Fruit fly (Drosophila melanogaster) S2 (cell line): ENCODE results near the gene srp.
A peak's percentile ranks its signal among the peaks of the same experiment; 100 is the strongest.

Experiments used
- CG8478 ChIP-seq: fragments of >200 bp; optimal IDR thresholded peaks from 2 replicates; lab custom pipeline; 2018
- CTCF ChIP-seq, 2 experiments: fragments of >200 bp; optimal IDR thresholded peaks; 2 replicates each; lab custom pipeline; 2018

The srp gene

dm6 chr3R:16010009-16010505, 24.1 kb downstream of the srp start:
- no peak for TF ChIP-seq CG8478
- TF ChIP-seq CTCF (optimal IDR thresholded peaks at IDR 0.05; lab: Kevin White, UChicago), result no peak

- no peak for TF ChIP-seq CTCF (optimal IDR thresholded peaks at IDR 0.05; lab: Kevin White, UChicago)
- no peak for TF ChIP-seq CG8478
Observed at dm6 chr3R:16011698-16012332, 25.9 kb downstream of the srp start.

dm6 chr3R:16013580-16013979, 27.6 kb downstream of the srp start:
- TF ChIP-seq CG8478 (no peak), CTCF (optimal IDR thresholded peaks at IDR 0.05; lab: Kevin White, UChicago) (no peak)

dm6 chr3R:16014573-16014972, 28.6 kb downstream of the srp start:
- TF ChIP-seq CTCF (optimal IDR thresholded peaks at IDR 0.05; lab: Kevin White, UChicago) (no peak), CG8478 (no peak)

- TF ChIP-seq CTCF (optimal IDR thresholded peaks at IDR 0.05; lab: Kevin White, UChicago) (no peak), CG8478 (no peak)
Observed at dm6 chr3R:16022005-16022404, 36.1 kb downstream of the srp start.

- no peak for TF ChIP-seq CG8478
- no peak for TF ChIP-seq CTCF (optimal IDR thresholded peaks at IDR 0.05; lab: Kevin White, UChicago)
Observed at dm6 chr3R:16023627-16024026, 37.7 kb downstream of the srp start.

dm6 chr3R:16024110-16024509, 38.2 kb downstream of the srp start:
- TF ChIP-seq CG8478, result no peak
- no peak for TF ChIP-seq CTCF (optimal IDR thresholded peaks at IDR 0.05; lab: Kevin White, UChicago)

- peak in 1 of 2 experiments; percentile 3 for TF ChIP-seq CTCF (optimal IDR thresholded peaks at IDR 0.05; lab: Kevin White, UChicago)
- TF ChIP-seq CG8478, result no peak
Observed at dm6 chr3R:16025587-16026223, 39.8 kb downstream of the srp start, which contains the start of gene pnr. pnr (plus strand) TSS chr3R:16026079.

dm6 chr3R:16028651-16029050, 42.7 kb downstream of the srp start:
- TF ChIP-seq CG8478 (no peak), CTCF (optimal IDR thresholded peaks at IDR 0.05; lab: Kevin White, UChicago) (no peak)

dm6 chr3R:16029584-16029983, 43.6 kb downstream of the srp start:
- no peak for TF ChIP-seq CG8478
- no peak for TF ChIP-seq CTCF (optimal IDR thresholded peaks at IDR 0.05; lab: Kevin White, UChicago)

dm6 chr3R:16030445-16030844, 44.5 kb downstream of the srp start:
- TF ChIP-seq CG8478, result no peak
- TF ChIP-seq CTCF (optimal IDR thresholded peaks at IDR 0.05; lab: Kevin White, UChicago), result no peak

dm6 chr3R:16033727-16034126, 47.8 kb downstream of the srp start:
- TF ChIP-seq CG8478 (no peak), CTCF (optimal IDR thresholded peaks at IDR 0.05; lab: Kevin White, UChicago) (no peak)

- no peak for TF ChIP-seq CTCF (optimal IDR thresholded peaks at IDR 0.05; lab: Kevin White, UChicago)
- no peak for TF ChIP-seq CG8478
Observed at dm6 chr3R:16034186-16034585, 48.2 kb downstream of the srp start.

dm6 chr3R:16038049-16038448, 52.1 kb downstream of the srp start:
- TF ChIP-seq CG8478 (no peak), CTCF (optimal IDR thresholded peaks at IDR 0.05; lab: Kevin White, UChicago) (no peak)

dm6 chr3R:16039557-16039956, 53.6 kb downstream of the srp start:
- TF ChIP-seq CTCF (optimal IDR thresholded peaks at IDR 0.05; lab: Kevin White, UChicago) (no peak), CG8478 (no peak)

dm6 chr3R:16040925-16041324, 55.0 kb downstream of the srp start:
- TF ChIP-seq CG8478 (no peak), CTCF (optimal IDR thresholded peaks at IDR 0.05; lab: Kevin White, UChicago) (peak in 1 of 2 experiments; percentile 54)
